Fruit fly (Drosophila melanogaster): Measurements from ENCODE around the gene usp.

usp gene

dm6 chrX:2041981-2042847 is at the start of gene usp, which contains the start of gene Actn:
usp (minus strand) TSS chrX:2042311.
Actn (minus strand) TSS chrX:2042311.
- TF ChIP-seq dsx (GFP tag; optimal IDR thresholded peaks at IDR 0.05; ENCODE audit: poor library complexity, severe bottlenecking) (peak; percentile 96), Gug (GFP tag; IDR thresholded peaks at IDR 0.05) (no peak), CG32006 (GFP tag; optimal IDR thresholded peaks at IDR 0.05) (peak; percentile 24), Blimp-1 (GFP tag; optimal IDR thresholded peaks at IDR 0.05) (no peak), Sox15 (GFP tag; optimal IDR thresholded peaks at IDR 0.05) (no peak), salr (GFP tag; optimal IDR thresholded peaks at IDR 0.05) (no peak), cyc (GFP tag; optimal IDR thresholded peaks at IDR 0.05) (peak; percentile 37), CG10669 (GFP tag; optimal IDR thresholded peaks at IDR 0.05) (no peak), OdsH (GFP tag; optimal IDR thresholded peaks at IDR 0.05) (peak; percentile 38), CG11902 (GFP tag; optimal IDR thresholded peaks at IDR 0.05) (no peak), CG8319 (GFP tag; optimal IDR thresholded peaks at IDR 0.05) (no peak), CG3919 (GFP tag; optimal IDR thresholded peaks at IDR 0.05) (peak; percentile 25), Sox102F (GFP tag; optimal IDR thresholded peaks at IDR 0.05) (peak; percentile 50), CG34406 (GFP tag; optimal IDR thresholded peaks at IDR 0.05) (no peak), Sox14 (GFP tag; optimal IDR thresholded peaks at IDR 0.05) (peak; percentile 64), lz (GFP tag; optimal IDR thresholded peaks at IDR 0.05) (peak; percentile 32), Ets21C (GFP tag; optimal IDR thresholded peaks at IDR 0.05) (no peak), topi (GFP tag; optimal IDR thresholded peaks at IDR 0.05) (peak; percentile 32), achi (GFP tag; optimal IDR thresholded peaks at IDR 0.05) (no peak), vri (GFP tag; optimal IDR thresholded peaks at IDR 0.05) (peak; percentile 19), fkh (GFP tag; optimal IDR thresholded peaks at IDR 0.05) (peak; percentile 11), Ets96B (tag; optimal IDR thresholded peaks at IDR 0.05) (peak; percentile 6), CG16779 (tag; optimal IDR thresholded peaks at IDR 0.05) (peak; percentile 44), CG31627 (GFP tag; optimal IDR thresholded peaks at IDR 0.05) (peak; percentile 40), CG7368 (GFP tag; optimal IDR thresholded peaks at IDR 0.05) (no peak), Hr39 (GFP tag; optimal IDR thresholded peaks at IDR 0.05) (peak; percentile 8), Eip75B (GFP tag; optimal IDR thresholded peaks at IDR 0.05) (no peak), svp (GFP tag) (peak; percentile 80), CG3032 (tag; optimal IDR thresholded peaks at IDR 0.05) (peak; percentile 37), Smox (GFP tag; optimal IDR thresholded peaks at IDR 0.05) (peak; percentile 45), dac (GFP tag; optimal IDR thresholded peaks at IDR 0.05) (no peak), esn (GFP tag; optimal IDR thresholded peaks at IDR 0.05) (peak; percentile 43), CG8632 (GFP tag; optimal IDR thresholded peaks at IDR 0.05) (no peak), CG15336 (GFP tag; IDR thresholded peaks at IDR 0.05) (peak; percentile 54), Met (GFP tag; optimal IDR thresholded peaks at IDR 0.05) (peak; percentile 42), Hr38 (GFP tag; optimal IDR thresholded peaks at IDR 0.05) (no peak), CG4318 (GFP tag; optimal IDR thresholded peaks at IDR 0.05) (peak; percentile 26), Lpt (GFP tag; optimal IDR thresholded peaks at IDR 0.05) (no peak), CG1621 (tag; optimal IDR thresholded peaks at IDR 0.05) (peak; percentile 8), CG6792 (GFP tag; optimal IDR thresholded peaks at IDR 0.05) (peak; percentile 21), ss (GFP tag; optimal IDR thresholded peaks at IDR 0.05) (peak; percentile 11 to 63), eg (GFP tag; IDR thresholded peaks at IDR 0.05) (peak; percentile 49; the same call in 2 of the 3 replicates), fd85E (GFP tag; optimal IDR thresholded peaks at IDR 0.05) (peak; percentile 4), Eip78C (GFP tag) (peak; percentile 78), CG10631 (GFP tag; optimal IDR thresholded peaks at IDR 0.05) (peak; percentile 13), net (GFP tag; optimal IDR thresholded peaks at IDR 0.05) (peak; percentile 30), CG11762 (GFP tag; optimal IDR thresholded peaks at IDR 0.05; ENCODE audit: insufficient read depth) (no peak), CG11294 (GFP tag; IDR thresholded peaks at IDR 0.05) (no peak), Eip93F (GFP tag; optimal IDR thresholded peaks at IDR 0.05) (no peak), CG6276 (GFP tag; optimal IDR thresholded peaks at IDR 0.05) (no peak)
